Fruit fly (Drosophila melanogaster) Kc167 (cell line): Measurements from ENCODE around the gene CAH6.

Experiments used
- Myc ChIP-seq: fragments of >200 bp; optimal IDR thresholded peaks from 2 replicates; lab custom pipeline; 2017; ENCODE audit warnings: missing external identifiers
- psq ChIP-seq: fragments of >200 bp; optimal IDR thresholded peaks from 2 replicates; lab custom pipeline; 2017; ENCODE audit warnings: missing external identifiers
- ttk ChIP-seq: sonication (Bioruptor generic); optimal IDR thresholded peaks from 2 replicates; lab custom pipeline; 2017; ENCODE audit warnings: missing external identifiers

dm6 chr3R:31287522-31287921 lies 30.1 kb downstream of the CAH6 start:
- no peak for TF ChIP-seq ttk (lab: Kevin White, UChicago)
- TF ChIP-seq psq (lab: Kevin White, UChicago) = no peak
- no peak for TF ChIP-seq Myc
